Worm (Caenorhabditis elegans): ENCODE results near the gene adr-2.

The adr-2 gene

ce11 chrIII:7203130-7203775 lies 29.4 kb downstream of the adr-2 start:
- TF ChIP-seq elt-3 (tag; optimal IDR thresholded peaks at IDR 0.05) (peak in 1 of 3 experiments; percentile 44), lsy-12 (tag; optimal IDR thresholded peaks at IDR 0.05) (peak; percentile 5), ceh-28 (tag; optimal IDR thresholded peaks at IDR 0.05) (peak; percentile 49), nhr-11 (tag; optimal IDR thresholded peaks at IDR 0.05) (no peak), nhr-25 (tag; optimal IDR thresholded peaks at IDR 0.05) (peak; percentile 58), nhr-23 (tag; optimal IDR thresholded peaks at IDR 0.05) (peak; percentile 68), elt-2 (tag; optimal IDR thresholded peaks at IDR 0.05) (no peak), fos-1 (tag; optimal IDR thresholded peaks at IDR 0.05) (no peak)

- no peak for TF ChIP-seq lin-15B (tag; optimal IDR thresholded peaks at IDR 0.05)
- no peak for TF ChIP-seq unc-39 (tag; optimal IDR thresholded peaks at IDR 0.05)
- peak; percentile 62 for TF ChIP-seq nhr-43 (tag; optimal IDR thresholded peaks at IDR 0.05; ENCODE audit: poor library complexity, severe bottlenecking)
- no peak for TF ChIP-seq nhr-77 (tag; optimal IDR thresholded peaks at IDR 0.05)
- no peak for TF ChIP-seq elt-1 (tag; optimal IDR thresholded peaks at IDR 0.05)
- no peak for TF ChIP-seq ceh-9 (tag; optimal IDR thresholded peaks at IDR 0.05)
- no peak for TF ChIP-seq nhr-67 (tag; optimal IDR thresholded peaks at IDR 0.05)
- TF ChIP-seq pqm-1 (tag; optimal IDR thresholded peaks at IDR 0.05): no peak
- no peak for TF ChIP-seq fkh-10 (GFP tag; optimal IDR thresholded peaks at IDR 0.05)
- no peak for TF ChIP-seq ZK546.5 (tag; optimal IDR thresholded peaks at IDR 0.05)
- no peak for TF ChIP-seq R02D3.7 (tag; optimal IDR thresholded peaks at IDR 0.05)
- TF ChIP-seq ceh-16 (tag; optimal IDR thresholded peaks at IDR 0.05): no peak
- TF ChIP-seq skn-1 (tag; optimal IDR thresholded peaks at IDR 0.05): no peak
- no peak for TF ChIP-seq nhr-76 (tag; optimal IDR thresholded peaks at IDR 0.05)
- TF ChIP-seq nhr-237 (tag; optimal IDR thresholded peaks at IDR 0.05): no peak
- peak; percentile 80 for TF ChIP-seq nhr-25 (tag; optimal IDR thresholded peaks at IDR 0.05)
- TF ChIP-seq elt-3 (tag; optimal IDR thresholded peaks at IDR 0.05): peak in 1 of 3 experiments; percentile 47
- TF ChIP-seq tbx-2 (tag; optimal IDR thresholded peaks at IDR 0.05): no peak
- no peak for TF ChIP-seq fos-1 (tag; optimal IDR thresholded peaks at IDR 0.05)
- TF ChIP-seq pha-4 (tag; optimal IDR thresholded peaks at IDR 0.05): no peak
- no peak for TF ChIP-seq unc-62 (GFP tag; optimal IDR thresholded peaks at IDR 0.05)
- TF ChIP-seq snpc-4 (tag; optimal IDR thresholded peaks at IDR 0.05): no peak
- no peak for TF ChIP-seq nhr-28 (tag; optimal IDR thresholded peaks at IDR 0.05)
- TF ChIP-seq nhr-23 (tag; optimal IDR thresholded peaks at IDR 0.05): peak; percentile 89
- no peak for TF ChIP-seq eor-1 (tag; optimal IDR thresholded peaks at IDR 0.05)
- TF ChIP-seq ceh-28 (tag; optimal IDR thresholded peaks at IDR 0.05): no peak
- TF ChIP-seq hmg-11 (tag; optimal IDR thresholded peaks at IDR 0.05): no peak
- TF ChIP-seq nhr-12 (tag; optimal IDR thresholded peaks at IDR 0.05): no peak
- TF ChIP-seq ztf-4 (tag; optimal IDR thresholded peaks at IDR 0.05): no peak
These were observed 31.1 kb downstream of the adr-2 start, which contains the start of gene dpy-31 for ce11 chrIII:7201378-7202256. dpy-31 (plus strand) TSS chrIII:7202206.

- TF ChIP-seq nhr-76 (tag; optimal IDR thresholded peaks at IDR 0.05) (no peak), hmg-11 (tag; optimal IDR thresholded peaks at IDR 0.05) (no peak), nfya-1 (tag; optimal IDR thresholded peaks at IDR 0.05; ENCODE audit: insufficient read depth) (no peak), zag-1 (tag; optimal IDR thresholded peaks at IDR 0.05) (no peak), ztf-4 (tag; optimal IDR thresholded peaks at IDR 0.05) (no peak), elt-2 (tag; optimal IDR thresholded peaks at IDR 0.05) (no peak), nhr-25 (tag; optimal IDR thresholded peaks at IDR 0.05) (peak; percentile 5), mdl-1 (tag; optimal IDR thresholded peaks at IDR 0.05) (no peak), nhr-43 (tag; optimal IDR thresholded peaks at IDR 0.05; ENCODE audit: poor library complexity, severe bottlenecking) (peak; percentile 32), nhr-23 (tag; optimal IDR thresholded peaks at IDR 0.05) (peak; percentile 47), nhr-67 (tag; optimal IDR thresholded peaks at IDR 0.05) (no peak), fos-1 (tag; optimal IDR thresholded peaks at IDR 0.05) (no peak), nhr-237 (tag; optimal IDR thresholded peaks at IDR 0.05) (no peak)
These were observed 33.2 kb downstream of the adr-2 start for ce11 chrIII:7199467-7199866.
